Worm (Caenorhabditis elegans) whole organism, midembryonic: ENCODE measurements around the gene dpy-10.

Source experiments
- med-1 ChIP-seq: sonication (generic microtip); optimal IDR thresholded peaks from 2 replicates; lab custom pipeline; 2017; ENCODE audit warnings: missing genetic modification characterization, mild to moderate bottlenecking, missing compliant biosample characterization, antibody characterized with exemption, missing genetic modification reagents; ENCODE audit not compliant: insufficient read depth
- tab-1 ChIP-seq: fragments of 200-800 bp; sonication (Bioruptor generic); IDR thresholded peaks from 2 replicates; pipeline ENCODE4 v1.3.6; 2022; ENCODE audit warnings: missing genetic modification characterization, missing compliant biosample characterization

The dpy-10 gene

DNA sequence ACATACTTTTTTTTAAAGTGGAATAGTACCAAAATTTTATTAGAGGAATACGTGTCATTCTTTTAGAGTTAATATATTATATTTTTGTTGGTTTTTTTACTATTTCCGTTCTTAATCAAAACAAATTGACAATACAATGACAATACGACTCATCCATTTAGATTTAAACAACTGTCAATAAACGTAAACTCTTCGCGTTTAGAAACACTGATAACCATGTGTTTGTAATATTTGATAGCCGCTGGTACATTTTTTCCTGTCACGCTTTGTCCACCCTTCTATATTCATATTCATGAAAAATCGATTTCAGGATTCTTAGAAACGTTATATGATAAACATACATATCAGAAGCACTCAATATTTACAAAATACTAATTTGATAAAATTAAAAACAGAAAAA, 48.2 kb downstream of the dpy-10 start:
- no peak for TF ChIP-seq med-1 (GFP tag; lab: Kevin White, UChicago)

DNA sequence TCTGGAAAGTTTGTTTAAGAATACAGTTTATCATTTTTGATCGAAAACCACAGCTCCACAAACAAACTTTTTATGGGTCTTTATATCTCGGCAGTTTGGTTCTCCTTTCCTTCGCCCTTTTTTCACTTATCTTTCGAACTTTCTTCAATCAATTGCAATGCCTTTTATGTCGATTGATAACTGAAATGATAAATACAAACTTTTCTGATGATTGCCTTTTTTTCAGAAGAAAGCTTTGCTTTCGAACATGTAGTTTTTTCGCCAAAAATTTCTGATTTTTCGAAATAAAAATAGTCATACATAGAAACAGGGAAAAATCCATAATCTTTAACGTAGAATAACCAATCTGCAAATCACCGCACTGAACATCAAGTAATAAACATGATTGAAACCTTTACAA, 50.8 kb downstream of the dpy-10 start, which contains the start of gene T19D12.2:
Gene T19D12.2, plus strand, starts transcription at position 125 of the 400 bp plus-strand sequence.
- no peak for TF ChIP-seq tab-1 (GFP tag; lab: Robert Waterston, UW)
